Fruit fly (Drosophila melanogaster) whole organism, embryonic: Measurements from ENCODE around the gene tex.

ENCODE experiments used
- Bdp1 ChIP-seq: fragments of 200-800 bp; sonication (Bioruptor generic); optimal IDR thresholded peaks from 3 replicates; lab custom pipeline; 2016; ENCODE audit warnings: missing biosample characterization, missing genetic modification characterization
- CG12299 ChIP-seq: fragments of 200-800 bp; sonication (Bioruptor generic); optimal IDR thresholded peaks from 2 replicates; lab custom pipeline; 2018; ENCODE audit warnings: missing biosample characterization, mild to moderate bottlenecking, missing genetic modification characterization
- CG8281 ChIP-seq: fragments of 200-800 bp; sonication (Bioruptor generic); optimal IDR thresholded peaks from 2 replicates; lab custom pipeline; 2018; ENCODE audit warnings: missing biosample characterization, mild to moderate bottlenecking, missing genetic modification characterization, moderate library complexity
- E2f2 ChIP-seq: fragments of 200-800 bp; sonication (Bioruptor generic); IDR thresholded peaks from 2 replicates; pipeline ENCODE4 v1.3.6; 2022; ENCODE audit warnings: missing biosample characterization, missing genetic modification characterization
- NFAT ChIP-seq: fragments of 200-800 bp; sonication (Bioruptor generic); IDR thresholded peaks from 2 replicates; pipeline ENCODE4 v1.3.6; 2022; ENCODE audit warnings: missing biosample characterization, missing genetic modification characterization
- Trl ChIP-seq, 3 experiments: fragments of >200 bp in 2 of 3; fragments of 200-800 bp in 1 of 3; sonication (Bioruptor generic) in 1 of 3; optimal IDR thresholded peaks; 2 replicates in 1 of 3; 3 replicates in 2 of 3; lab custom pipeline; 2016 to 2017; ENCODE audit warnings: missing biosample characterization in 1 of 3, missing genetic modification characterization in 1 of 3
- gro ChIP-seq: fragments of 200-800 bp; sonication (Bioruptor generic); optimal IDR thresholded peaks from 2 replicates; lab custom pipeline; 2016; ENCODE audit warnings: missing biosample characterization, missing genetic modification characterization
- nom ChIP-seq: fragments of 200-800 bp; sonication (Bioruptor generic); optimal IDR thresholded peaks from 2 replicates; lab custom pipeline; 2017; ENCODE audit warnings: missing biosample characterization, missing genetic modification characterization, mild to moderate bottlenecking, moderate library complexity, missing genetic modification reagents
- ranshi ChIP-seq: fragments of 200-800 bp; sonication (Bioruptor generic); IDR thresholded peaks from 2 replicates; pipeline ENCODE4 v1.3.6; 2022; ENCODE audit warnings: missing biosample characterization, missing genetic modification characterization
- wdn ChIP-seq: fragments of 200-800 bp; sonication (Bioruptor generic); IDR thresholded peaks from 2 replicates; pipeline ENCODE4 v1.3.6; 2022; ENCODE audit warnings: missing biosample characterization, missing genetic modification characterization

The tex gene

dm6 chr3R:8264302-8265080 lies 44.0 kb downstream of the tex start, which contains the start of the genes RPA1 and Mcm2 (continued):
- TF ChIP-seq CG12299 (peak; percentile 30), Bdp1 (GFP tag; lab: Kevin White, UChicago) (no peak)

- TF ChIP-seq Trl (optimal IDR thresholded peaks at IDR 0.05; lab: Kevin White, UChicago) (peak in 1 of 2 experiments; percentile 74), Trl (GFP tag; optimal IDR thresholded peaks at IDR 0.05; lab: Kevin White, UChicago) (no peak), NFAT (GFP tag; lab: Robert Waterston, UW) (no peak), nom (GFP tag; lab: Kevin White, UChicago) (no peak), CG8281 (tag; lab: Kevin White, UChicago) (no peak), ranshi (no peak), E2f2 (GFP tag; lab: Robert Waterston, UW) (no peak), wdn (GFP tag; lab: Robert Waterston, UW) (no peak), gro (GFP tag; lab: Kevin White, UChicago) (no peak)
Measured at dm6 chr3R:8261634-8262033, 46.8 kb downstream of the tex start.
